Worm (Caenorhabditis elegans) whole organism, mixed stage, embryonic: ENCODE data around the gene srh-89.

ENCODE experiments used
- ceh-39 ChIP-seq: fragments of 150-350 bp; optimal IDR thresholded peaks from 2 replicates; lab custom pipeline; 2014; ENCODE audit warnings: missing biosample characterization, missing genetic modification characterization
- ceh-83 ChIP-seq: fragments of 200-800 bp; sonication (Bioruptor generic); optimal IDR thresholded peaks from 2 replicates; lab custom pipeline; 2018; ENCODE audit warnings: mild to moderate bottlenecking, missing genetic modification characterization, missing compliant biosample characterization
- cnd-1 ChIP-seq: fragments of 200-800 bp; sonication (Bioruptor generic); optimal IDR thresholded peaks from 2 replicates; lab custom pipeline; 2018; ENCODE audit warnings: mild to moderate bottlenecking, missing genetic modification characterization, missing compliant biosample characterization
- drap-1 ChIP-seq: fragments of 200-800 bp; sonication (Bioruptor generic); optimal IDR thresholded peaks from 3 replicates; lab custom pipeline; 2018; ENCODE audit warnings: mild to moderate bottlenecking, missing genetic modification characterization, missing compliant biosample characterization
- hlh-1 ChIP-seq: fragments of 150-350 bp; optimal IDR thresholded peaks from 2 replicates; lab custom pipeline; 2014; ENCODE audit warnings: missing biosample characterization, missing genetic modification reagents, missing genetic modification characterization
- lin-13 ChIP-seq: fragments of 150-350 bp; optimal IDR thresholded peaks from 2 replicates; lab custom pipeline; 2014; ENCODE audit warnings: missing biosample characterization, missing genetic modification characterization
- lin-32 ChIP-seq: fragments of 200-800 bp; sonication (Bioruptor generic); optimal IDR thresholded peaks from 2 replicates; lab custom pipeline; 2018; ENCODE audit warnings: mild to moderate bottlenecking, missing genetic modification characterization, missing compliant biosample characterization
- mls-2 ChIP-seq: sonication (generic microtip); optimal IDR thresholded peaks from 2 replicates; lab custom pipeline; 2016; ENCODE audit warnings: mild to moderate bottlenecking, missing genetic modification characterization, moderate library complexity, missing compliant biosample characterization
- nhr-237 ChIP-seq: fragments of 150-350 bp; optimal IDR thresholded peaks from 2 replicates; lab custom pipeline; 2014; ENCODE audit warnings: missing biosample characterization, missing genetic modification characterization
- nhr-76 ChIP-seq: sonication (generic microtip); optimal IDR thresholded peaks from 2 replicates; lab custom pipeline; 2017; ENCODE audit warnings: missing biosample characterization, missing genetic modification characterization
- pha-4 ChIP-seq: fragments of 150-350 bp; optimal IDR thresholded peaks from 2 replicates; lab custom pipeline; 2018; ENCODE audit warnings: missing biosample characterization, missing genetic modification reagents, missing genetic modification characterization
- unc-62 ChIP-seq: fragments of 150-350 bp; optimal IDR thresholded peaks from 2 replicates; lab custom pipeline; 2014; ENCODE audit warnings: missing biosample characterization, missing genetic modification reagents, missing genetic modification characterization

ce11 chrV:7490340-7490739 is 25.7 kb upstream of the srh-89 start, which contains the start of gene srbc-9:
- TF ChIP-seq mls-2 (tag; lab: Kevin White, UChicago), result no peak
- no peak for TF ChIP-seq unc-62 (GFP tag; lab: Kevin White, UChicago)
- no peak for TF ChIP-seq hlh-1
- no peak for TF ChIP-seq cnd-1 (tag; lab: Kevin White, UChicago)
- TF ChIP-seq lin-13 (tag; lab: Kevin White, UChicago), result no peak
- no peak for TF ChIP-seq nhr-76 (tag; lab: Kevin White, UChicago)
- no peak for TF ChIP-seq pha-4
- TF ChIP-seq nhr-237 (tag; lab: Kevin White, UChicago), result no peak
- TF ChIP-seq ceh-83 (GFP tag; lab: Kevin White, UChicago), result no peak
- no peak for TF ChIP-seq drap-1 (GFP tag; lab: Kevin White, UChicago)
- TF ChIP-seq lin-32 (GFP tag; lab: Kevin White, UChicago), result no peak
- no peak for TF ChIP-seq ceh-39 (tag; lab: Kevin White, UChicago)
